Worm (Caenorhabditis elegans) whole organism, mixed stage, embryonic: ENCODE measurements around the gene cul-6.

ENCODE experiments used
- bed-3 ChIP-seq: fragments of 200-800 bp; sonication (Bioruptor generic); optimal IDR thresholded peaks from 3 replicates; lab custom pipeline; 2018; ENCODE audit warnings: mild to moderate bottlenecking, missing genetic modification characterization, moderate library complexity, missing compliant biosample characterization
- blmp-1 ChIP-seq: fragments of 150-350 bp; optimal IDR thresholded peaks from 2 replicates; lab custom pipeline; 2014; ENCODE audit warnings: missing biosample characterization, missing genetic modification characterization
- ces-1 ChIP-seq: fragments of 150-350 bp; optimal IDR thresholded peaks from 2 replicates; lab custom pipeline; 2014; ENCODE audit warnings: missing biosample characterization, missing genetic modification reagents, missing genetic modification characterization
- elt-3 ChIP-seq: fragments of 150-350 bp; optimal IDR thresholded peaks from 2 replicates; lab custom pipeline; 2014; ENCODE audit warnings: missing biosample characterization, missing genetic modification characterization
- lin-13 ChIP-seq: fragments of 150-350 bp; optimal IDR thresholded peaks from 2 replicates; lab custom pipeline; 2014; ENCODE audit warnings: missing biosample characterization, missing genetic modification characterization
- lin-32 ChIP-seq: fragments of 200-800 bp; sonication (Bioruptor generic); optimal IDR thresholded peaks from 2 replicates; lab custom pipeline; 2018; ENCODE audit warnings: mild to moderate bottlenecking, missing genetic modification characterization, missing compliant biosample characterization
- mab-5 ChIP-seq: fragments of 150-350 bp; optimal IDR thresholded peaks from 2 replicates; lab custom pipeline; 2014; ENCODE audit warnings: missing biosample characterization, missing genetic modification characterization
- nhr-237 ChIP-seq: fragments of 150-350 bp; optimal IDR thresholded peaks from 2 replicates; lab custom pipeline; 2014; ENCODE audit warnings: missing biosample characterization, missing genetic modification characterization
- snpc-4 ChIP-seq: fragments of 150-350 bp; optimal IDR thresholded peaks from 2 replicates; lab custom pipeline; 2014; ENCODE audit warnings: missing biosample characterization, missing genetic modification characterization
- unc-120 ChIP-seq: sonication (generic microtip); optimal IDR thresholded peaks from 2 replicates; lab custom pipeline; 2017; ENCODE audit warnings: missing genetic modification characterization, missing compliant biosample characterization; ENCODE audit not compliant: poor library complexity, severe bottlenecking
- unc-39 ChIP-seq: fragments of 150-350 bp; optimal IDR thresholded peaks from 2 replicates; lab custom pipeline; 2014; ENCODE audit warnings: missing biosample characterization, missing genetic modification characterization
- unc-62 ChIP-seq: fragments of 150-350 bp; optimal IDR thresholded peaks from 2 replicates; lab custom pipeline; 2014; ENCODE audit warnings: missing biosample characterization, missing genetic modification reagents, missing genetic modification characterization
- ztf-11 ChIP-seq: fragments of 150-350 bp; optimal IDR thresholded peaks from 2 replicates; lab custom pipeline; 2014; ENCODE audit warnings: missing biosample characterization, missing genetic modification characterization

DNA sequence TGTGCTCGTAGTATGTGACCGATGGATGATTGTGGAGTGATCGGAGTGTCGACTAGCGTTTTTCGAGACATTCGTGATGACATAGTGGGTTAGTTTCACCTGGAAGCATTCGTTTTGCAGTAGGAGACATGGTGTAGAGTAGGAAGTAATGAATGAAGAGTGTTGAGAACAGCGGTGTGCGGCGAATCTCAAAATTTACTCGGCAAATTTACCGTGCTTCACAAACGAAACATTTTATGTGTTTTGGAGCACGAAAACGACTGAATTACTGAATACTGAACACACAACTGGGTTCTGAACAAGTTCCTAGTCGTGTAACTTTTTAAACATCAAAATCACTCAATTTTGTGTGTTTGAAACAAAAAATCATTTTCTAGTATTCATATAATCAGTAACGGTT, 9.2 kb downstream of the cul-6 start, which contains the start of gene K08E7.6:
- TF ChIP-seq blmp-1 (no peak), elt-3 (tag; lab: Kevin White, UChicago) (no peak), unc-62 (GFP tag; lab: Kevin White, UChicago) (no peak), lin-13 (tag; lab: Kevin White, UChicago) (no peak), lin-32 (GFP tag; lab: Kevin White, UChicago) (no peak), unc-120 (tag; lab: Kevin White, UChicago) (no peak), nhr-237 (tag; lab: Kevin White, UChicago) (no peak), ztf-11 (tag; lab: Kevin White, UChicago) (no peak), unc-39 (tag; lab: Kevin White, UChicago) (no peak), bed-3 (no peak), mab-5 (tag; lab: Kevin White, UChicago) (no peak), ces-1 (GFP tag; lab: Kevin White, UChicago) (no peak), snpc-4 (tag; lab: Kevin White, UChicago) (no peak)
